Fruit fly (Drosophila melanogaster): ENCODE data around the gene sip2.
A peak's percentile ranks its signal among the peaks of the same experiment; 100 is the strongest.

The sip2 gene

dm6 chr2L:6919203-6919849, 44.5 kb downstream of the sip2 start (continued):
- no peak for TF ChIP-seq Stat92E (GFP tag; optimal IDR thresholded peaks at IDR 0.05)
- TF ChIP-seq Hr3 (GFP tag; optimal IDR thresholded peaks at IDR 0.05), result no peak
- peak; percentile 49 for TF ChIP-seq pzg (GFP tag; optimal IDR thresholded peaks at IDR 0.05)
- TF ChIP-seq sc (optimal IDR thresholded peaks at IDR 0.05), result no peak
- no peak for TF ChIP-seq sc (GFP tag; optimal IDR thresholded peaks at IDR 0.05)
- TF ChIP-seq h (optimal IDR thresholded peaks at IDR 0.05), result no peak
- TF ChIP-seq twi (tag; optimal IDR thresholded peaks at IDR 0.05), result no peak
- TF ChIP-seq CTCF (GFP tag; optimal IDR thresholded peaks at IDR 0.05), result no peak
- no peak for TF ChIP-seq corto (GFP tag; optimal IDR thresholded peaks at IDR 0.05)
- no peak for TF ChIP-seq YL-1 (GFP tag; optimal IDR thresholded peaks at IDR 0.05)
- no peak for TF ChIP-seq Eip74EF (GFP tag; optimal IDR thresholded peaks at IDR 0.05)
- no peak for TF ChIP-seq jing (GFP tag; optimal IDR thresholded peaks at IDR 0.05)
- TF ChIP-seq CG6791 (GFP tag; IDR thresholded peaks at IDR 0.05; ENCODE audit: partially characterized antibody), result 0 out of 3 replicates have a peak, but pooled peaks have one; percentile 32
- no peak for TF ChIP-seq Lpt (GFP tag; optimal IDR thresholded peaks at IDR 0.05)
- TF ChIP-seq CG4707 (GFP tag; optimal IDR thresholded peaks at IDR 0.05), result no peak
- no peak for TF ChIP-seq CG31224 (GFP tag; IDR thresholded peaks at IDR 0.05)
- TF ChIP-seq Oli (tag; optimal IDR thresholded peaks at IDR 0.05), result no peak
- TF ChIP-seq CG3847 (GFP tag; IDR thresholded peaks at IDR 0.05), result no peak
- TF ChIP-seq Trl (optimal IDR thresholded peaks at IDR 0.05), result no peak
- TF ChIP-seq Trl (GFP tag; optimal IDR thresholded peaks at IDR 0.05), result no peak
- TF ChIP-seq kah (GFP tag; optimal IDR thresholded peaks at IDR 0.05), result no peak
- TF ChIP-seq luna (GFP tag; optimal IDR thresholded peaks at IDR 0.05), result no peak
- TF ChIP-seq CG1603 (tag; optimal IDR thresholded peaks at IDR 0.05), result peak; percentile 7
- TF ChIP-seq grau (tag; optimal IDR thresholded peaks at IDR 0.05), result no peak
- TF ChIP-seq Abd-B (GFP tag; optimal IDR thresholded peaks at IDR 0.05), result no peak
- TF ChIP-seq ERR (GFP tag; optimal IDR thresholded peaks at IDR 0.05), result no peak
- no peak for TF ChIP-seq Camta (GFP tag; optimal IDR thresholded peaks at IDR 0.05)
- no peak for TF ChIP-seq Fer1 (GFP tag; optimal IDR thresholded peaks at IDR 0.05)
- TF ChIP-seq gem (tag; optimal IDR thresholded peaks at IDR 0.05), result no peak
- no peak for TF ChIP-seq CG8281 (tag; optimal IDR thresholded peaks at IDR 0.05)
- TF ChIP-seq bbx (GFP tag; IDR thresholded peaks at IDR 0.05; ENCODE audit: partially characterized antibody), result no peak
- TF ChIP-seq HLH4C (GFP tag; IDR thresholded peaks at IDR 0.05; ENCODE audit: partially characterized antibody), result no peak
- no peak for TF ChIP-seq CG3281 (GFP tag; optimal IDR thresholded peaks at IDR 0.05)
- no peak for TF ChIP-seq CG8765 (GFP tag; IDR thresholded peaks at IDR 0.05)
- TF ChIP-seq CG10654 (GFP tag; optimal IDR thresholded peaks at IDR 0.05), result no peak
- no peak for TF ChIP-seq CG13624 (GFP tag; optimal IDR thresholded peaks at IDR 0.05)
- TF ChIP-seq bowl (GFP tag; IDR thresholded peaks at IDR 0.05), result no peak
- no peak for TF ChIP-seq CG11504 (tag; optimal IDR thresholded peaks at IDR 0.05)
- TF ChIP-seq HmgZ (tag; optimal IDR thresholded peaks at IDR 0.05), result no peak
- no peak for TF ChIP-seq CG12769 (tag; optimal IDR thresholded peaks at IDR 0.05)
- TF ChIP-seq chif (GFP tag; optimal IDR thresholded peaks at IDR 0.05), result no peak
- TF ChIP-seq CG17328 (GFP tag; IDR thresholded peaks at IDR 0.05), result no peak
- no peak for TF ChIP-seq CG17912 (GFP tag; optimal IDR thresholded peaks at IDR 0.05)
- TF ChIP-seq wdn (GFP tag; IDR thresholded peaks at IDR 0.05), result no peak
- TF ChIP-seq Myb (GFP tag; optimal IDR thresholded peaks at IDR 0.05), result no peak
- TF ChIP-seq lmd (GFP tag; IDR thresholded peaks at IDR 0.05), result no peak
- TF ChIP-seq trh (GFP tag; optimal IDR thresholded peaks at IDR 0.05), result no peak
- no peak for TF ChIP-seq zen2 (GFP tag; IDR thresholded peaks at IDR 0.05; ENCODE audit: partially characterized antibody)
- no peak for TF ChIP-seq CG6854 (GFP tag; optimal IDR thresholded peaks at IDR 0.05)
- TF ChIP-seq aop (GFP tag; IDR thresholded peaks at IDR 0.05), result no peak
- TF ChIP-seq CG8359 (GFP tag; optimal IDR thresholded peaks at IDR 0.05; ENCODE audit: borderline replicate concordance), result no peak
- no peak for TF ChIP-seq CG6175 (GFP tag; IDR thresholded peaks at IDR 0.05)

All from whole organism, embryonic.